Worm (Caenorhabditis elegans) whole organism, young adult: ENCODE data around the gene wrt-3.
A peak's percentile ranks its signal among the peaks of the same experiment; 100 is the strongest.

Experiments used
- B0261.1 ChIP-seq: sonication (generic microtip); optimal IDR thresholded peaks from 2 replicates; lab custom pipeline; 2016; ENCODE audit warnings: mild to moderate bottlenecking, missing genetic modification characterization, moderate library complexity, missing compliant biosample characterization
- B0336.3 ChIP-seq: fragments of 200-800 bp; sonication (Bioruptor generic); IDR thresholded peaks from 2 replicates; pipeline ENCODE4 v1.3.6; 2022; ENCODE audit warnings: missing genetic modification characterization, missing compliant biosample characterization
- C06A6.2 ChIP-seq: fragments of 200-800 bp; sonication (Bioruptor generic); conservative IDR thresholded peaks from 2 replicates; pipeline ENCODE4 v1.3.6; 2022; ENCODE audit warnings: missing genetic modification characterization, missing compliant biosample characterization
- F33H1.4 ChIP-seq: fragments of 200-800 bp; sonication (Bioruptor generic); IDR thresholded peaks from 2 replicates; pipeline ENCODE4 v1.3.6; 2022; ENCODE audit warnings: missing genetic modification reagents, missing genetic modification characterization, missing compliant biosample characterization
- K12H6.12 ChIP-seq: fragments of 200-800 bp; sonication (Bioruptor generic); optimal IDR thresholded peaks from 2 replicates; lab custom pipeline; 2018; ENCODE audit warnings: mild to moderate bottlenecking, missing genetic modification characterization, missing compliant biosample characterization
- Y79H2A.3 ChIP-seq: fragments of 200-800 bp; sonication (Bioruptor generic); conservative IDR thresholded peaks from 2 replicates; pipeline ENCODE4 v1.3.6; 2022; ENCODE audit warnings: missing genetic modification reagents, missing genetic modification characterization, missing compliant biosample characterization
- akir-1 ChIP-seq: fragments of 200-800 bp; sonication (Bioruptor generic); optimal IDR thresholded peaks from 2 replicates; lab custom pipeline; 2018; ENCODE audit warnings: mild to moderate bottlenecking, missing genetic modification characterization, moderate library complexity, missing compliant biosample characterization
- ama-1 ChIP-seq, 3 experiments: fragments of 150-350 bp in 1 of 3; sonication (generic microtip) in 2 of 3; optimal IDR thresholded peaks; 2 replicates each; lab custom pipeline; 2014 to 2018; ENCODE audit warnings: missing biosample characterization in 2 of 3, missing genetic modification characterization in 2 of 3, missing genetic modification reagents in 2 of 3
- attf-3 ChIP-seq: fragments of 200-800 bp; sonication (Bioruptor generic); conservative IDR thresholded peaks from 2 replicates; pipeline ENCODE4 v1.3.6; 2022; ENCODE audit warnings: missing genetic modification reagents, missing genetic modification characterization, missing compliant biosample characterization
- attf-5 ChIP-seq: fragments of 200-800 bp; sonication (Bioruptor generic); optimal IDR thresholded peaks from 2 replicates; lab custom pipeline; 2018; ENCODE audit warnings: mild to moderate bottlenecking, missing genetic modification characterization, missing compliant biosample characterization
- attf-6 ChIP-seq: fragments of 200-800 bp; sonication (Bioruptor generic); IDR thresholded peaks from 2 replicates; pipeline ENCODE4 v1.3.6; 2022; ENCODE audit warnings: missing genetic modification reagents, missing genetic modification characterization, missing compliant biosample characterization
- bed-2 ChIP-seq: fragments of 200-800 bp; sonication (Bioruptor generic); IDR thresholded peaks from 2 replicates; pipeline ENCODE4 v1.3.6; 2022; ENCODE audit warnings: missing genetic modification reagents, missing genetic modification characterization, missing compliant biosample characterization
- ccch-3 ChIP-seq: fragments of 200-800 bp; sonication (Bioruptor generic); optimal IDR thresholded peaks from 2 replicates; lab custom pipeline; 2018; ENCODE audit warnings: mild to moderate bottlenecking, missing genetic modification characterization, missing compliant biosample characterization
- cebp-1 ChIP-seq, 2 experiments: fragments of 200-800 bp in 1 of 2; sonication (Bioruptor generic) in 1 of 2; sonication (generic microtip) in 1 of 2; IDR thresholded peaks in 1 of 2; optimal IDR thresholded peaks in 1 of 2; 2 replicates each; pipeline versions ENCODE4 v1.3.6 to Lab custom; 2017 to 2022; ENCODE audit warnings: missing compliant biosample characterization in 2 of 2, missing genetic modification characterization in 2 of 2, mild to moderate bottlenecking in 1 of 2, missing genetic modification reagents in 1 of 2, moderate library complexity in 1 of 2
- ceh-27 ChIP-seq: fragments of 200-800 bp; sonication (Bioruptor generic); optimal IDR thresholded peaks from 2 replicates; lab custom pipeline; 2018; ENCODE audit warnings: mild to moderate bottlenecking, missing genetic modification characterization, moderate library complexity, missing compliant biosample characterization
- egl-18 ChIP-seq: fragments of 200-800 bp; sonication (Bioruptor generic); IDR thresholded peaks from 2 replicates; pipeline ENCODE4 v1.3.6; 2022; ENCODE audit warnings: missing genetic modification reagents, missing genetic modification characterization, missing compliant biosample characterization
- egl-44 ChIP-seq: fragments of 200-800 bp; sonication (Bioruptor generic); IDR thresholded peaks from 2 replicates; pipeline ENCODE4 v1.3.6; 2022; ENCODE audit warnings: missing genetic modification reagents, missing genetic modification characterization, missing compliant biosample characterization
- hlh-26 ChIP-seq: fragments of 200-800 bp; sonication (Bioruptor generic); conservative IDR thresholded peaks from 2 replicates; pipeline ENCODE4 v1.3.6; 2022; ENCODE audit warnings: missing genetic modification reagents, missing genetic modification characterization, missing compliant biosample characterization
- hmg-1.2 ChIP-seq: fragments of 200-800 bp; sonication (Bioruptor generic); IDR thresholded peaks from 2 replicates; pipeline ENCODE4 v1.3.6; 2022; ENCODE audit warnings: missing genetic modification reagents, missing genetic modification characterization, missing compliant biosample characterization
- lag-1 ChIP-seq: fragments of 200-800 bp; sonication (Bioruptor generic); IDR thresholded peaks from 2 replicates; pipeline ENCODE4 v1.3.6; 2022; ENCODE audit warnings: missing genetic modification reagents, missing genetic modification characterization, missing compliant biosample characterization
- let-526 ChIP-seq: fragments of 200-800 bp; sonication (Bioruptor generic); IDR thresholded peaks from 2 replicates; pipeline ENCODE4 v1.3.6; 2022; ENCODE audit warnings: missing genetic modification reagents, missing genetic modification characterization, missing compliant biosample characterization
- lin-35 ChIP-seq, 3 experiments: fragments of 150-350 bp in 2 of 3; sonication (generic microtip) in 1 of 3; optimal IDR thresholded peaks; 2 replicates each; lab custom pipeline; 2014 to 2018; ENCODE audit warnings: missing biosample characterization in 3 of 3, missing genetic modification characterization in 3 of 3, missing genetic modification reagents in 3 of 3
- lin-40 ChIP-seq: sonication (generic microtip); optimal IDR thresholded peaks from 2 replicates; lab custom pipeline; 2016; ENCODE audit warnings: missing genetic modification characterization, mild to moderate bottlenecking, missing compliant biosample characterization, missing genotype, missing genetic modification reagents
- lin-54 ChIP-seq: fragments of 200-800 bp; sonication (Bioruptor generic); optimal IDR thresholded peaks from 2 replicates; lab custom pipeline; 2018; ENCODE audit warnings: mild to moderate bottlenecking, missing genetic modification characterization, missing compliant biosample characterization
- lsl-1 ChIP-seq: fragments of 200-800 bp; sonication (Bioruptor generic); optimal IDR thresholded peaks from 2 replicates; lab custom pipeline; 2018; ENCODE audit warnings: mild to moderate bottlenecking, missing genetic modification characterization, moderate library complexity, missing compliant biosample characterization
- madf-3 ChIP-seq: fragments of 200-800 bp; sonication (Bioruptor generic); IDR thresholded peaks from 2 replicates; pipeline ENCODE4 v1.3.6; 2022; ENCODE audit warnings: missing genetic modification reagents, missing genetic modification characterization, missing compliant biosample characterization
- madf-6 ChIP-seq: fragments of 200-800 bp; sonication (Bioruptor generic); IDR thresholded peaks from 2 replicates; pipeline ENCODE4 v1.3.6; 2022; ENCODE audit warnings: missing genetic modification reagents, missing genetic modification characterization, missing compliant biosample characterization
- mcd-1 ChIP-seq: fragments of 200-800 bp; sonication (Bioruptor generic); IDR thresholded peaks from 2 replicates; pipeline ENCODE4 v1.3.6; 2022; ENCODE audit warnings: missing genetic modification reagents, missing genetic modification characterization, missing compliant biosample characterization
- nfya-1 ChIP-seq: sonication (generic microtip); optimal IDR thresholded peaks from 2 replicates; lab custom pipeline; 2017; ENCODE audit warnings: antibody characterized with exemption, missing compliant biosample characterization, missing genetic modification characterization, borderline replicate concordance; ENCODE audit not compliant: insufficient read depth
- nfya-2 ChIP-seq: fragments of 200-800 bp; sonication (Bioruptor generic); IDR thresholded peaks from 2 replicates; pipeline ENCODE4 v1.3.6; 2022; ENCODE audit warnings: missing genetic modification reagents, missing genetic modification characterization, missing compliant biosample characterization
- nhr-120 ChIP-seq: fragments of 200-800 bp; sonication (Bioruptor generic); IDR thresholded peaks from 2 replicates; pipeline ENCODE4 v1.3.6; 2022; ENCODE audit warnings: missing genetic modification characterization, missing compliant biosample characterization
- nhr-80 ChIP-seq: sonication (generic microtip); optimal IDR thresholded peaks from 2 replicates; lab custom pipeline; 2016; ENCODE audit warnings: missing genetic modification characterization, missing compliant biosample characterization
- nhr-90 ChIP-seq: sonication (generic microtip); optimal IDR thresholded peaks from 2 replicates; lab custom pipeline; 2016; ENCODE audit warnings: missing genotype, mild to moderate bottlenecking, missing genetic modification characterization, missing compliant biosample characterization
- pbrm-1 ChIP-seq: fragments of 200-800 bp; sonication (Bioruptor generic); IDR thresholded peaks from 2 replicates; pipeline ENCODE4 v1.3.6; 2022; ENCODE audit warnings: missing genetic modification reagents, missing genetic modification characterization, missing compliant biosample characterization
- rec-8 ChIP-seq, 2 experiments: sonication (generic microtip); optimal IDR thresholded peaks; 2 replicates each; lab custom pipeline; 2016; ENCODE audit warnings: mild to moderate bottlenecking in 2 of 2, missing genetic modification characterization in 2 of 2, missing genetic modification reagents in 2 of 2, missing genotype in 2 of 2, missing biosample characterization in 1 of 2, missing compliant biosample characterization in 1 of 2, moderate library complexity in 1 of 2
- repo-1 ChIP-seq: sonication (generic microtip); optimal IDR thresholded peaks from 2 replicates; lab custom pipeline; 2017; ENCODE audit warnings: mild to moderate bottlenecking, missing genetic modification characterization, missing compliant biosample characterization
- snpc-1.1 ChIP-seq: sonication (generic microtip); optimal IDR thresholded peaks from 2 replicates; lab custom pipeline; 2017; ENCODE audit warnings: missing genetic modification characterization, mild to moderate bottlenecking, missing compliant biosample characterization, antibody characterized with exemption, moderate library complexity, missing genotype, missing genetic modification reagents; ENCODE audit not compliant: insufficient read depth
- snpc-4 ChIP-seq, 5 experiments: fragments of 150-350 bp in 1 of 5; sonication (generic microtip) in 4 of 5; optimal IDR thresholded peaks; 2 replicates each; lab custom pipeline; 2014 to 2018; ENCODE audit warnings: missing genetic modification characterization in 5 of 5, missing biosample characterization in 3 of 5, antibody characterized with exemption in 2 of 5, mild to moderate bottlenecking in 2 of 5, missing compliant biosample characterization in 2 of 5, missing genotype in 2 of 5, moderate library complexity in 2 of 5, missing genetic modification reagents in 1 of 5
- unc-62 ChIP-seq: fragments of 150-350 bp; optimal IDR thresholded peaks from 2 replicates; lab custom pipeline; 2014; ENCODE audit warnings: missing biosample characterization, missing genetic modification reagents, missing genetic modification characterization
- xnd-1 ChIP-seq: sonication (generic microtip); optimal IDR thresholded peaks from 2 replicates; lab custom pipeline; 2016; ENCODE audit warnings: missing genotype, missing genetic modification reagents, missing genetic modification characterization, missing compliant biosample characterization
- ztf-22 ChIP-seq: fragments of 200-800 bp; sonication (Bioruptor generic); optimal IDR thresholded peaks from 2 replicates; lab custom pipeline; 2018; ENCODE audit warnings: mild to moderate bottlenecking, missing genetic modification characterization, moderate library complexity, missing compliant biosample characterization
- ztf-28 ChIP-seq: fragments of 200-800 bp; sonication (Bioruptor generic); IDR thresholded peaks from 2 replicates; pipeline ENCODE4 v1.3.6; 2022; ENCODE audit warnings: missing genetic modification reagents, missing genetic modification characterization, missing compliant biosample characterization

wrt-3 gene

ce11 chrIV:9516831-9517230 lies 39.6 kb upstream of the wrt-3 start, which contains the start of gene C33A12.19:
Gene C33A12.19 (plus strand): TSS chrIV:9516999.
- no peak for TF ChIP-seq attf-5 (GFP tag; lab: Kevin White, UChicago)
- no peak for TF ChIP-seq Y79H2A.3
- TF ChIP-seq attf-6: no peak
- TF ChIP-seq ccch-3 (GFP tag; lab: Kevin White, UChicago): no peak
- TF ChIP-seq nhr-120 (GFP tag; lab: Robert Waterston, UW): no peak
- TF ChIP-seq nfya-1 (tag; lab: Kevin White, UChicago): no peak
- TF ChIP-seq C06A6.2: no peak
- no peak for TF ChIP-seq nfya-2 (GFP tag; lab: Robert Waterston, UW)
- no peak for TF ChIP-seq egl-18 (GFP tag; lab: Robert Waterston, UW)
- no peak for TF ChIP-seq ztf-22 (GFP tag; lab: Kevin White, UChicago)
- TF ChIP-seq lin-40 (tag; lab: Kevin White, UChicago): peak; percentile 21
- no peak for TF ChIP-seq lag-1 (GFP tag; lab: Robert Waterston, UW)
- TF ChIP-seq bed-2 (GFP tag; lab: Robert Waterston, UW): no peak
- TF ChIP-seq ztf-28 (GFP tag; lab: Robert Waterston, UW): no peak
- TF ChIP-seq nhr-80 (tag; lab: Kevin White, UChicago): no peak
- peak; percentile 12 for TF ChIP-seq ama-1 (optimal IDR thresholded peaks at IDR 0.05; lab: Kevin White, UChicago)
- no peak for TF ChIP-seq ama-1 (GFP tag; optimal IDR thresholded peaks at IDR 0.05; lab: Kevin White, UChicago)
- no peak for TF ChIP-seq mcd-1 (GFP tag; lab: Robert Waterston, UW)
- TF ChIP-seq hlh-26: no peak

ce11 chrIV:9514132-9514531 lies 36.9 kb upstream of the wrt-3 start:
- TF ChIP-seq unc-62 (peak; percentile 76), rec-8 (tag; optimal IDR thresholded peaks at IDR 0.05; lab: Kevin White, UChicago) (no peak), F33H1.4 (GFP tag; lab: Robert Waterston, UW) (no peak), nhr-90 (tag; lab: Kevin White, UChicago) (no peak), cebp-1 (GFP tag; IDR thresholded peaks at IDR 0.05; lab: Robert Waterston, UW) (peak; percentile 70; the same call in 1 of the 2 replicates), cebp-1 (tag; optimal IDR thresholded peaks at IDR 0.05; lab: Kevin White, UChicago) (peak; percentile 81), madf-3 (GFP tag; lab: Robert Waterston, UW) (no peak), mcd-1 (GFP tag; lab: Robert Waterston, UW) (no peak), K12H6.12 (tag; lab: Kevin White, UChicago) (no peak)

- TF ChIP-seq nhr-80 (tag; lab: Kevin White, UChicago) (peak; percentile 69), repo-1 (tag; lab: Kevin White, UChicago) (no peak), nhr-90 (tag; lab: Kevin White, UChicago) (peak; percentile 23), ceh-27 (GFP tag; lab: Kevin White, UChicago) (no peak), snpc-4 (GFP tag; optimal IDR thresholded peaks at IDR 0.05; lab: Kevin White, UChicago) (peak; percentile 72), snpc-4 (tag; optimal IDR thresholded peaks at IDR 0.05; lab: Kevin White, UChicago) (peak; percentile 69 to 87 (median 85)), cebp-1 (GFP tag; IDR thresholded peaks at IDR 0.05; lab: Robert Waterston, UW) (no peak), cebp-1 (tag; optimal IDR thresholded peaks at IDR 0.05; lab: Kevin White, UChicago) (peak; percentile 67), lin-35 (GFP tag; optimal IDR thresholded peaks at IDR 0.05; lab: Kevin White, UChicago) (peak in 1 of 3 experiments; percentile 8), pbrm-1 (no peak), mcd-1 (GFP tag; lab: Robert Waterston, UW) (0 out of 2 replicates have a peak, but pooled peaks have one; percentile 26), lsl-1 (GFP tag; lab: Kevin White, UChicago) (peak; percentile 52), B0336.3 (GFP tag; lab: Robert Waterston, UW) (0 out of 2 replicates have a peak, but pooled peaks have one; percentile 13), madf-6 (GFP tag; lab: Robert Waterston, UW) (peak; percentile 59; the same call in 1 of the 2 replicates), B0261.1 (tag; lab: Kevin White, UChicago) (no peak), attf-5 (GFP tag; lab: Kevin White, UChicago) (peak; percentile 60), akir-1 (GFP tag; lab: Kevin White, UChicago) (no peak), egl-44 (peak; percentile 24; the same call in 1 of the 2 replicates), hmg-1.2 (GFP tag; lab: Robert Waterston, UW) (peak; percentile 95), attf-3 (GFP tag; lab: Robert Waterston, UW) (peak; percentile 58; the same call in 1 of the 2 replicates), let-526 (GFP tag; lab: Robert Waterston, UW) (0 out of 2 replicates have a peak, but pooled peaks have one; percentile 26), snpc-1.1 (tag; lab: Kevin White, UChicago) (peak; percentile 86), xnd-1 (no peak), lin-54 (GFP tag; lab: Kevin White, UChicago) (peak; percentile 3)
Observed at ce11 chrIV:9513360-9513777, 36.1 kb upstream of the wrt-3 start.
